Worm (Caenorhabditis elegans) whole organism, young adult: ENCODE data around the gene T06E6.1.

Experiments
- B0035.1 ChIP-seq: sonication (generic microtip); optimal IDR thresholded peaks from 2 replicates; lab custom pipeline; 2016; ENCODE audit warnings: missing genetic modification characterization, mild to moderate bottlenecking, missing compliant biosample characterization, missing genotype, missing genetic modification reagents
- C17E4.6 ChIP-seq: fragments of 200-800 bp; sonication (Bioruptor generic); IDR thresholded peaks from 2 replicates; pipeline ENCODE4 v1.3.6; 2022; ENCODE audit warnings: missing genetic modification reagents, missing genetic modification characterization, missing compliant biosample characterization
- F10E7.11 ChIP-seq: sonication (generic microtip); optimal IDR thresholded peaks from 2 replicates; lab custom pipeline; 2017; ENCODE audit warnings: mild to moderate bottlenecking, missing genetic modification characterization, moderate library complexity, missing compliant biosample characterization
- F23B12.7 ChIP-seq: sonication (generic microtip); optimal IDR thresholded peaks from 2 replicates; lab custom pipeline; 2017; ENCODE audit warnings: missing genetic modification characterization, mild to moderate bottlenecking, missing compliant biosample characterization, antibody characterized with exemption, moderate library complexity; ENCODE audit not compliant: insufficient read depth
- F37B4.10 ChIP-seq: fragments of 200-800 bp; sonication (Bioruptor generic); IDR thresholded peaks from 2 replicates; pipeline ENCODE4 v1.3.6; 2022; ENCODE audit warnings: missing genetic modification characterization, missing compliant biosample characterization
- F55B11.4 ChIP-seq: sonication (generic microtip); optimal IDR thresholded peaks from 2 replicates; lab custom pipeline; 2016; ENCODE audit warnings: missing compliant biosample characterization, missing genetic modification characterization, borderline replicate concordance; ENCODE audit not compliant: insufficient read depth
- F57C9.4 ChIP-seq: sonication (generic microtip); optimal IDR thresholded peaks from 2 replicates; lab custom pipeline; 2017; ENCODE audit warnings: mild to moderate bottlenecking, missing genetic modification characterization, missing compliant biosample characterization
- T07F8.4 ChIP-seq: sonication (generic microtip); optimal IDR thresholded peaks from 2 replicates; lab custom pipeline; 2016; ENCODE audit warnings: mild to moderate bottlenecking, missing genetic modification characterization, moderate library complexity, missing compliant biosample characterization
- T26A5.8 ChIP-seq: sonication (generic microtip); optimal IDR thresholded peaks from 2 replicates; lab custom pipeline; 2016; ENCODE audit warnings: missing genetic modification characterization, missing compliant biosample characterization
- Y53G8AR.9 ChIP-seq: fragments of 200-800 bp; sonication (Bioruptor generic); conservative IDR thresholded peaks from 2 replicates; pipeline ENCODE4 v1.3.6; 2022; ENCODE audit warnings: missing genetic modification reagents, missing genetic modification characterization, missing compliant biosample characterization
- Y79H2A.3 ChIP-seq: fragments of 200-800 bp; sonication (Bioruptor generic); conservative IDR thresholded peaks from 2 replicates; pipeline ENCODE4 v1.3.6; 2022; ENCODE audit warnings: missing genetic modification reagents, missing genetic modification characterization, missing compliant biosample characterization
- ZK185.1 ChIP-seq: sonication (generic microtip); optimal IDR thresholded peaks from 2 replicates; lab custom pipeline; 2016; ENCODE audit warnings: mild to moderate bottlenecking, missing genetic modification characterization, missing compliant biosample characterization; ENCODE audit not compliant: poor library complexity, severe bottlenecking
- attf-6 ChIP-seq: fragments of 200-800 bp; sonication (Bioruptor generic); IDR thresholded peaks from 2 replicates; pipeline ENCODE4 v1.3.6; 2022; ENCODE audit warnings: missing genetic modification reagents, missing genetic modification characterization, missing compliant biosample characterization
- bed-1 ChIP-seq: fragments of 200-800 bp; sonication (Bioruptor generic); IDR thresholded peaks from 2 replicates; pipeline ENCODE4 v1.3.6; 2022; ENCODE audit warnings: missing genetic modification reagents, missing genetic modification characterization, missing compliant biosample characterization
- cebp-2 ChIP-seq: fragments of 200-800 bp; sonication (Bioruptor generic); IDR thresholded peaks from 2 replicates; pipeline ENCODE4 v1.3.6; 2022; ENCODE audit warnings: missing genetic modification characterization, missing compliant biosample characterization
- ceh-79 ChIP-seq: sonication (generic microtip); optimal IDR thresholded peaks from 2 replicates; lab custom pipeline; 2017; ENCODE audit warnings: mild to moderate bottlenecking, missing genetic modification characterization, missing compliant biosample characterization
- dox-1 ChIP-seq: fragments of 200-800 bp; sonication (Bioruptor generic); IDR thresholded peaks from 2 replicates; pipeline ENCODE4 v1.3.6; 2022; ENCODE audit warnings: missing genetic modification reagents, missing genetic modification characterization, missing compliant biosample characterization
- dpff-1 ChIP-seq: sonication (generic microtip); optimal IDR thresholded peaks from 2 replicates; lab custom pipeline; 2017; ENCODE audit warnings: mild to moderate bottlenecking, missing genetic modification characterization, missing compliant biosample characterization
- ekl-4 ChIP-seq: fragments of 200-800 bp; sonication (Bioruptor generic); IDR thresholded peaks from 2 replicates; pipeline ENCODE4 v1.3.6; 2022; ENCODE audit warnings: missing genetic modification reagents, missing genetic modification characterization, missing compliant biosample characterization
- fkh-3 ChIP-seq: sonication (generic microtip); optimal IDR thresholded peaks from 2 replicates; lab custom pipeline; 2016; ENCODE audit warnings: mild to moderate bottlenecking, missing genetic modification characterization, missing compliant biosample characterization
- hrde-1 ChIP-seq: sonication (generic microtip); optimal IDR thresholded peaks from 2 replicates; lab custom pipeline; 2016; ENCODE audit warnings: missing genetic modification characterization, mild to moderate bottlenecking, missing compliant biosample characterization, moderate library complexity, missing genotype, missing genetic modification reagents, borderline replicate concordance
- lag-1 ChIP-seq: fragments of 200-800 bp; sonication (Bioruptor generic); IDR thresholded peaks from 2 replicates; pipeline ENCODE4 v1.3.6; 2022; ENCODE audit warnings: missing genetic modification reagents, missing genetic modification characterization, missing compliant biosample characterization
- lin-26 ChIP-seq: fragments of 200-800 bp; sonication (Bioruptor generic); IDR thresholded peaks from 2 replicates; pipeline ENCODE4 v1.3.6; 2022; ENCODE audit warnings: missing genetic modification reagents, missing genetic modification characterization, missing compliant biosample characterization
- lin-40 ChIP-seq: sonication (generic microtip); optimal IDR thresholded peaks from 2 replicates; lab custom pipeline; 2016; ENCODE audit warnings: missing genetic modification characterization, mild to moderate bottlenecking, missing compliant biosample characterization, missing genotype, missing genetic modification reagents
- madf-3 ChIP-seq: fragments of 200-800 bp; sonication (Bioruptor generic); IDR thresholded peaks from 2 replicates; pipeline ENCODE4 v1.3.6; 2022; ENCODE audit warnings: missing genetic modification reagents, missing genetic modification characterization, missing compliant biosample characterization
- madf-8 ChIP-seq: fragments of 200-800 bp; sonication (Bioruptor generic); conservative IDR thresholded peaks from 2 replicates; pipeline ENCODE4 v1.3.6; 2022; ENCODE audit warnings: missing genetic modification reagents, missing genetic modification characterization, missing compliant biosample characterization
- mcd-1 ChIP-seq: fragments of 200-800 bp; sonication (Bioruptor generic); IDR thresholded peaks from 2 replicates; pipeline ENCODE4 v1.3.6; 2022; ENCODE audit warnings: missing genetic modification reagents, missing genetic modification characterization, missing compliant biosample characterization
- mel-28 ChIP-seq: sonication (generic microtip); optimal IDR thresholded peaks from 2 replicates; lab custom pipeline; 2016; ENCODE audit warnings: borderline replicate concordance, mild to moderate bottlenecking, missing genetic modification characterization, missing compliant biosample characterization
- nhr-80 ChIP-seq: sonication (generic microtip); optimal IDR thresholded peaks from 2 replicates; lab custom pipeline; 2016; ENCODE audit warnings: missing genetic modification characterization, missing compliant biosample characterization
- rcor-1 ChIP-seq: fragments of 200-800 bp; sonication (Bioruptor generic); IDR thresholded peaks from 2 replicates; pipeline ENCODE4 v1.3.6; 2022; ENCODE audit warnings: missing genetic modification reagents, missing genetic modification characterization, missing compliant biosample characterization
- rec-8 ChIP-seq, 2 experiments: sonication (generic microtip); optimal IDR thresholded peaks; 2 replicates each; lab custom pipeline; 2016; ENCODE audit warnings: mild to moderate bottlenecking in 2 of 2, missing genetic modification characterization in 2 of 2, missing genetic modification reagents in 2 of 2, missing genotype in 2 of 2, missing biosample characterization in 1 of 2, missing compliant biosample characterization in 1 of 2, moderate library complexity in 1 of 2
- rpc-1 ChIP-seq, 2 experiments: fragments of 150-350 bp in 1 of 2; sonication (generic microtip) in 1 of 2; optimal IDR thresholded peaks; 2 replicates each; lab custom pipeline; 2014 to 2018; ENCODE audit warnings: missing biosample characterization in 1 of 2, missing genetic modification characterization in 1 of 2, missing genetic modification reagents in 1 of 2, missing genotype in 1 of 2
- sea-2 ChIP-seq: fragments of 200-800 bp; sonication (Bioruptor generic); IDR thresholded peaks from 2 replicates; pipeline ENCODE4 v1.3.6; 2022; ENCODE audit warnings: missing genetic modification characterization, missing compliant biosample characterization
- tlf-1 ChIP-seq: fragments of 200-800 bp; sonication (Bioruptor generic); optimal IDR thresholded peaks from 2 replicates; lab custom pipeline; 2018; ENCODE audit warnings: mild to moderate bottlenecking, missing genetic modification characterization, missing compliant biosample characterization
- zfh-2 ChIP-seq: fragments of 200-800 bp; sonication (Bioruptor generic); conservative IDR thresholded peaks from 2 replicates; pipeline ENCODE4 v1.3.6; 2022; ENCODE audit warnings: missing genetic modification reagents, missing genetic modification characterization, missing compliant biosample characterization

The T06E6.1 gene

ce11 chrV:15413847-15414246 lies 19.1 kb upstream of the T06E6.1 start, which contains the start of gene srh-264:
Gene srh-264 (plus strand): TSS chrV:15414147.
- TF ChIP-seq nhr-80 (tag; lab: Kevin White, UChicago) (no peak), dox-1 (GFP tag; lab: Robert Waterston, UW) (no peak), hrde-1 (no peak), fkh-3 (no peak), mel-28 (tag; lab: Kevin White, UChicago) (no peak)

- TF ChIP-seq madf-3 (GFP tag; lab: Robert Waterston, UW) (no peak), B0035.1 (tag; lab: Kevin White, UChicago) (no peak), madf-8 (GFP tag; lab: Robert Waterston, UW) (no peak), Y53G8AR.9 (GFP tag; lab: Robert Waterston, UW) (no peak), attf-6 (no peak), F37B4.10 (GFP tag; lab: Robert Waterston, UW) (no peak), rcor-1 (GFP tag; lab: Robert Waterston, UW) (no peak), T07F8.4 (tag; lab: Kevin White, UChicago) (no peak), Y79H2A.3 (GFP tag; lab: Robert Waterston, UW) (no peak), F10E7.11 (tag; lab: Kevin White, UChicago) (no peak), dpff-1 (tag; lab: Kevin White, UChicago) (no peak), lin-40 (tag; lab: Kevin White, UChicago) (no peak), rec-8 (tag; optimal IDR thresholded peaks at IDR 0.05; lab: Kevin White, UChicago) (no peak), ceh-79 (tag; lab: Kevin White, UChicago) (no peak)
- TF ChIP-seq, all 124 proteins: peak for 0
Measured at ce11 chrV:15412625-15413024, 17.9 kb upstream of the T06E6.1 start, which contains the start of gene srbc-63. Gene srbc-63 (minus strand): TSS chrV:15412725.

DNA sequence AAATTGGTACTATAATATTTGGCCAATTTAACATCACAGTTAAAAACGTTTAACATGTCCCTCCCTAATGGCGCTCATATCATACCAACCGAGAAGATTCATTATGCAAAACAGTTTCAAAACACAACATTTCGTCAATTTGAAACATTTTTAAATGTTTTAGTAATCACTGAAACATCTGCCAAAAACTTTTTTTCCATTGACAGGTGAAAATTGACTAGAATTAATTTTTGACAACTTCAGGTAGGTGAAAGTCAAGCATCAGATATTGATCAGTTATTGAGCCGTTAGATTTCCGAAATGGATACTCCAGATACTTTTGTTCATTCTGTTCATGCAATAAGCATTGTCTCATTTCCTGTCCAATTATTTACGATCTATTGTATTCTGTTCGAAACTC lies 12.2 kb upstream of the T06E6.1 start, which contains the start of gene srh-257:
TSS of gene srh-257 (plus strand) at position 301 of the 400 bp plus-strand sequence.
- TF ChIP-seq F57C9.4 (tag; lab: Kevin White, UChicago): no peak

DNA sequence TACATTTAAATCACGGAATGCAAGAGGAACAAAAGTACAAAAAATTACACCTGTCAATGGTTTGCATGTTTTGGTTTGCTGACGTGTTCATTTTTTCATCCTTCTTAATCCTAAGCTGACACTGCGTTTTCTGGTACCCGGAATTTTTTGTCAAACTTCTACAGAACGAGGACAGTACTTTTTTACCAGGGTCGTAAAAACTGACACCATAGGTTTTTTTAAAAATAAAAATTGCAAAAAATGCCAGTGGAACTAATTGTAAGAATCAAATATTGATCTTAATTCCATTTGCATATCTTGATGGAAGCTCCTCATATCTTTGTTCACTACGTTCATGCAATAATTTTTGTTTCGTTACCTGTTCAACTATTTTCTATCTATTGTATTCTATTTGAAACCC lies 10.1 kb upstream of the T06E6.1 start, which contains the start of gene srh-258:
TSS of gene srh-258 (plus strand) at position 301 of the 400 bp plus-strand sequence.
- TF ChIP-seq bed-1 (no peak), C17E4.6 (GFP tag; lab: Robert Waterston, UW) (no peak), tlf-1 (GFP tag; lab: Kevin White, UChicago) (no peak), ZK185.1 (tag; lab: Kevin White, UChicago) (no peak), F55B11.4 (tag; lab: Kevin White, UChicago) (no peak)
- TF ChIP-seq, all 124 proteins: peak for 0

DNA sequence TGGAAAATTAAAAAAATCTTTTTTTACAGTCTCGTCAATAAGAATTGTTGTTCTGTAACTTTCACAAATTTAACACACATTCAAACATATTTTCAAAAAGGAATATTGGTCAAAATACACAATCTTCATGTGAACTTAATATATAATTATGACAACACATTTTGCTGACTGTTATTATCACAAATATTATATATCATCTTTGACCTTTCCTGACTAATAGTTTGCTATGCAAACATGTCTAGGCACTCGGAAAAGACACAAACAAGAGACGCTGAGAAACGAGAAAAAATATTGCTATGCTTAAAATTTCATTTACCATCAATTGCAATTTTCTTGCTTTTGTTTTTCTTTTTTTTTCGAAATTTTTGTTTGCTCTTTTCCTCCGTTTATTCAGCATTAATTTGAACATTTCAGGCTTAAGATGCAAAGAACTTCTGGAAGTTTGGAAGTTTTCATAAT lies 7.1 kb upstream of the T06E6.1 start, which contains the start of gene fbxa-135:
TSS of gene fbxa-135 (plus strand) at position 409 of the 459 bp plus-strand sequence.
- no peak for TF ChIP-seq T26A5.8 (tag; lab: Kevin White, UChicago)
- no peak for TF ChIP-seq ekl-4 (GFP tag; lab: Robert Waterston, UW)
- no peak for TF ChIP-seq cebp-2 (GFP tag; lab: Robert Waterston, UW)
- TF ChIP-seq lag-1 (GFP tag; lab: Robert Waterston, UW): no peak
- TF ChIP-seq rpc-1 (optimal IDR thresholded peaks at IDR 0.05; lab: Kevin White, UChicago): no peak
- TF ChIP-seq rpc-1 (tag; optimal IDR thresholded peaks at IDR 0.05; lab: Kevin White, UChicago): no peak
- TF ChIP-seq lin-26 (GFP tag; lab: Robert Waterston, UW): no peak
- no peak for TF ChIP-seq sea-2 (GFP tag; lab: Robert Waterston, UW)
- TF ChIP-seq F23B12.7 (tag; lab: Kevin White, UChicago): no peak
- no peak for TF ChIP-seq zfh-2 (GFP tag; lab: Robert Waterston, UW)
- TF ChIP-seq mcd-1 (GFP tag; lab: Robert Waterston, UW): no peak
